Worm (Caenorhabditis elegans) whole organism, L3 larva: ENCODE measurements around the gene fbxc-44.

Source experiments
- R02D3.7 ChIP-seq: fragments of 150-350 bp; optimal IDR thresholded peaks from 2 replicates; lab custom pipeline; 2014; ENCODE audit warnings: missing biosample characterization, missing genetic modification characterization
- ZK546.5 ChIP-seq: sonication (generic microtip); optimal IDR thresholded peaks from 2 replicates; lab custom pipeline; 2017; ENCODE audit warnings: missing biosample characterization, missing genetic modification characterization
- ceh-16 ChIP-seq: sonication (generic microtip); optimal IDR thresholded peaks from 2 replicates; lab custom pipeline; 2017; ENCODE audit warnings: missing biosample characterization, missing genetic modification characterization
- ceh-28 ChIP-seq: fragments of 150-350 bp; optimal IDR thresholded peaks from 2 replicates; lab custom pipeline; 2014; ENCODE audit warnings: missing biosample characterization, missing genetic modification reagents, missing genetic modification characterization
- ceh-82 ChIP-seq: fragments of 150-350 bp; optimal IDR thresholded peaks from 2 replicates; lab custom pipeline; 2014; ENCODE audit warnings: missing biosample characterization, missing genetic modification characterization
- ceh-9 ChIP-seq: sonication (generic microtip); optimal IDR thresholded peaks from 2 replicates; lab custom pipeline; 2018; ENCODE audit warnings: missing biosample characterization, missing genetic modification characterization
- egl-5 ChIP-seq: fragments of 150-350 bp; optimal IDR thresholded peaks from 2 replicates; lab custom pipeline; 2017; ENCODE audit warnings: missing biosample characterization, missing genetic modification reagents, missing genetic modification characterization, inconsistent platforms
- elt-1 ChIP-seq: fragments of 150-350 bp; optimal IDR thresholded peaks from 2 replicates; lab custom pipeline; 2014; ENCODE audit warnings: missing biosample characterization, missing genetic modification characterization
- elt-3 ChIP-seq, 3 experiments: fragments of 150-350 bp in 1 of 3; sonication (generic microtip) in 2 of 3; optimal IDR thresholded peaks; 2 replicates in 2 of 3; 4 replicates in 1 of 3; lab custom pipeline; 2014 to 2017; ENCODE audit warnings: missing biosample characterization in 3 of 3, missing genetic modification characterization in 3 of 3
- eor-1 ChIP-seq, 2 experiments: fragments of 150-350 bp; optimal IDR thresholded peaks; 2 replicates each; lab custom pipeline; 2014 to 2018; ENCODE audit warnings: missing biosample characterization in 2 of 2, missing genetic modification characterization in 2 of 2
- fkh-10 ChIP-seq: sonication (generic microtip); optimal IDR thresholded peaks from 2 replicates; lab custom pipeline; 2017; ENCODE audit warnings: missing biosample characterization, missing genetic modification reagents, missing genetic modification characterization
- fkh-2 ChIP-seq: fragments of 150-350 bp; optimal IDR thresholded peaks from 2 replicates; lab custom pipeline; 2014; ENCODE audit warnings: missing biosample characterization, missing genetic modification reagents, missing genetic modification characterization
- fos-1 ChIP-seq: fragments of 150-350 bp; optimal IDR thresholded peaks from 2 replicates; lab custom pipeline; 2014; ENCODE audit warnings: missing biosample characterization, missing genetic modification characterization
- hmg-11 ChIP-seq: sonication (generic microtip); optimal IDR thresholded peaks from 2 replicates; lab custom pipeline; 2016; ENCODE audit warnings: missing genetic modification characterization, missing compliant biosample characterization
- jun-1 ChIP-seq: fragments of 150-350 bp; optimal IDR thresholded peaks from 2 replicates; lab custom pipeline; 2014; ENCODE audit warnings: missing biosample characterization, missing genetic modification reagents, missing genetic modification characterization
- lin-15B ChIP-seq: fragments of 150-350 bp; optimal IDR thresholded peaks from 2 replicates; lab custom pipeline; 2014; ENCODE audit warnings: missing biosample characterization, missing genetic modification characterization
- lin-39 ChIP-seq: fragments of 150-350 bp; optimal IDR thresholded peaks from 2 replicates; lab custom pipeline; 2018; ENCODE audit warnings: missing biosample characterization, missing genetic modification reagents, missing genetic modification characterization
- mml-1 ChIP-seq: fragments of 150-350 bp; sonication (generic microtip); optimal IDR thresholded peaks from 3 replicates; lab custom pipeline; 2014; ENCODE audit warnings: missing biosample characterization, missing genetic modification characterization
- nfya-1 ChIP-seq: sonication (generic microtip); optimal IDR thresholded peaks from 2 replicates; lab custom pipeline; 2017; ENCODE audit warnings: missing genetic modification characterization, mild to moderate bottlenecking, missing compliant biosample characterization, antibody characterized with exemption, moderate library complexity; ENCODE audit not compliant: insufficient read depth
- nhr-11 ChIP-seq: fragments of 150-350 bp; optimal IDR thresholded peaks from 2 replicates; lab custom pipeline; 2014; ENCODE audit warnings: missing biosample characterization, missing genetic modification characterization
- nhr-23 ChIP-seq: fragments of 150-350 bp; optimal IDR thresholded peaks from 2 replicates; lab custom pipeline; 2014; ENCODE audit warnings: missing biosample characterization, missing genetic modification reagents, missing genetic modification characterization
- nhr-237 ChIP-seq: fragments of 150-350 bp; optimal IDR thresholded peaks from 2 replicates; lab custom pipeline; 2014; ENCODE audit warnings: missing biosample characterization, missing genetic modification characterization
- nhr-25 ChIP-seq: sonication (generic microtip); optimal IDR thresholded peaks from 2 replicates; lab custom pipeline; 2017; ENCODE audit warnings: missing biosample characterization, missing genetic modification characterization
- nhr-43 ChIP-seq: sonication (generic microtip); optimal IDR thresholded peaks from 2 replicates; lab custom pipeline; 2016; ENCODE audit warnings: mild to moderate bottlenecking, missing genetic modification characterization, missing compliant biosample characterization; ENCODE audit not compliant: poor library complexity, severe bottlenecking
- pha-4 ChIP-seq: fragments of 150-350 bp; optimal IDR thresholded peaks from 2 replicates; lab custom pipeline; 2014; ENCODE audit warnings: missing biosample characterization, missing genetic modification reagents, missing genetic modification characterization
- pqm-1 ChIP-seq: fragments of 150-350 bp; optimal IDR thresholded peaks from 2 replicates; lab custom pipeline; 2017; ENCODE audit warnings: missing biosample characterization, missing genetic modification characterization, inconsistent platforms
- sea-2 ChIP-seq: fragments of 150-350 bp; sonication (generic microtip); optimal IDR thresholded peaks from 4 replicates; lab custom pipeline; 2014; ENCODE audit warnings: missing biosample characterization, missing genetic modification reagents, missing genetic modification characterization
- snpc-4 ChIP-seq: fragments of 150-350 bp; optimal IDR thresholded peaks from 2 replicates; lab custom pipeline; 2014; ENCODE audit warnings: missing biosample characterization, missing genetic modification characterization
- unc-39 ChIP-seq: sonication (generic microtip); optimal IDR thresholded peaks from 4 replicates; lab custom pipeline; 2017; ENCODE audit warnings: missing biosample characterization, missing genetic modification characterization

The fbxc-44 gene

DNA sequence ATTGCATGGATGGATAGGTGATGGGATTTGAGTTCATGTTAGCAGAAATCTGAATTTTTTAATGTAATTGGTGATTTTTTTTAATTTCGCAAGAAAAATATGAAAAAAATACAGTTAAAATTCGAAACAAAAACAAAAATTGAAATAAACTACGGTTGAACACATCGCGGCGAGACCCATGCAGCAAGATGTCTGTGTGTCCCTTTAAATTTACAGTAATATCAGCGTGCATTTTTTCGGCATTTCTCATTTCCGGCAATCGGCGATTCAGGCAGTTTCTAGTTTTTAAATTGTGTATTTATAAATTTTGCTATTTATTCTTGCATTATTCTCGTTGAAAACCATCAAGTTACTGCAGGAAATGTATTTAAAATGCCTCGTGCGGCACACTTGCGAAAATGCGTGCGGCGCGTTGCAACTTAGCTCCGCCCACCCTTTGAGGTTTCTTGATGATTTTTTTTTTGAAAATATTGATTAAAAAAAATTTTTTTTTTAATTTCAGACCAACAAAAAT, at the start of gene fbxc-44, which contains the start of gene C16A11.2:
Gene fbxc-44 (minus strand): TSS at position 51 of the 514 bp plus-strand sequence.
Gene C16A11.2 (plus strand): TSS at position 503 of the 514 bp plus-strand sequence.
- TF ChIP-seq elt-1 (tag; lab: Kevin White, UChicago) (no peak), pha-4 (peak; percentile 29), lin-39 (tag; lab: Kevin White, UChicago) (peak; percentile 14), nhr-23 (tag; lab: Kevin White, UChicago) (peak; percentile 58), ceh-28 (tag; lab: Kevin White, UChicago) (peak; percentile 32), hmg-11 (tag; lab: Kevin White, UChicago) (peak; percentile 63), nhr-11 (no peak), nfya-1 (tag; lab: Kevin White, UChicago) (peak; percentile 51), snpc-4 (tag; lab: Kevin White, UChicago) (peak; percentile 27), R02D3.7 (tag; lab: Kevin White, UChicago) (peak; percentile 1), ZK546.5 (no peak)

DNA sequence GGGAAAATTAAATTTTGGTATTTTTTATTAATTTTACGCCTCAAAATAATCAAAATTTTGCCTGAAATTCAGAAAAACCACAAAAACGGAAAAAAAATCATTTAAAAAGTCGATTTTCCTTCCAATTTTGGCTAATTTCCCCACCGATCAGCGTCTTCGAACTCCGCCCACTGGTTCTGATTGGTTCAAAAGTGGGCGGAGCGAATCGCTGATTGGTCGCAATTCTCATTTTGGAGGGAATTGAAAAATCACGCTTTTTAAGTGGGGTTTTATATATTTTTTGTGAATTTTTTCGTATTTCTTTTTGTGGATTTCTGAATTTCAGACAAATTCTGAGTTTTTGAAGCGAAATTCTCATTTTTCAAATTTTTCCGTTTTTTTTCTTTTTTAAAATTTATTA, 49.4 kb upstream of the fbxc-44 start:
- no peak for TF ChIP-seq ceh-9
- TF ChIP-seq nfya-1 (tag; lab: Kevin White, UChicago), result peak; percentile 89

DNA sequence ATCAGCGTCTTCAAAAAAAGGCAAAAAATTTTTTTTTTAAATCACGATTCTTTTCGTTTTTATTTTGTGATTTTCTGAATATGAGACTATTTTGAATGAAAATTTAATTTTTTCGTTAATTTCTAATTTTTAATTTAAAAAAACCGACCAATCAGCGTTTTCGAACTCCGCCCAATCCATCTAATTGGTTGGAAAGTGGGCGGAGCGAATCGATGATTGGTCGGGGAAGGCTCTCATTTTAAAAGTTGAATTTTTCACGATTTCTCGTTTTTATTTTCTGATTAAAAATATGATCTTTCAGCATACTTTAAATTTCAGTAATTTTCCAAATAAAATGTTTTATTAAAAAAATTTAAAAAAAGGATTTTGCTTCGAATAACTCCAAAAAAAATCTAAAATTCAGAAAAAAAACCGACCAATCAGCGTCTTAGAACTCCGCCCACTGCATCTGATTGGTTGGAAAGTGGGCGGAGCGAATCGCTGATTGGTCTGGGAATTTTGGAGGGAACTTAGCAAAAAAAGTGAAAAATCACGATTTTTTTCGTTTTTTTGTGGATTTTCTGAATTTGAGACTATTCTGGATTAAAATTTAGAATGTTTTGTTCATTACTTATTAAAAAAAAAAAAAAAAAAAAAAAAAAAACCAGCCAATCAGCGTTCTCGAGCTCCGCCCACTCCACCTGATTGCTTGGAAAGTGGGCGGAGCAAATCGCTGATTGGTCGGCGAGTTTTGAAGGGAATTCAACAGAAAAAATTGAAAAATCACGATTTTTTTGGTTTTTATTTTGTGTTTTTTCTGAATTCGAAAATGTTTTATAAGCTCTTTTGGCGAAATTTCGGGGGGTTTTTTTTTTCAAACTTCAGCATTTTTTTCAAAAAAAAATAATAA, 47.0 kb upstream of the fbxc-44 start:
- TF ChIP-seq nfya-1 (tag; lab: Kevin White, UChicago) (peak; percentile 88), jun-1 (tag; lab: Kevin White, UChicago) (no peak)

DNA sequence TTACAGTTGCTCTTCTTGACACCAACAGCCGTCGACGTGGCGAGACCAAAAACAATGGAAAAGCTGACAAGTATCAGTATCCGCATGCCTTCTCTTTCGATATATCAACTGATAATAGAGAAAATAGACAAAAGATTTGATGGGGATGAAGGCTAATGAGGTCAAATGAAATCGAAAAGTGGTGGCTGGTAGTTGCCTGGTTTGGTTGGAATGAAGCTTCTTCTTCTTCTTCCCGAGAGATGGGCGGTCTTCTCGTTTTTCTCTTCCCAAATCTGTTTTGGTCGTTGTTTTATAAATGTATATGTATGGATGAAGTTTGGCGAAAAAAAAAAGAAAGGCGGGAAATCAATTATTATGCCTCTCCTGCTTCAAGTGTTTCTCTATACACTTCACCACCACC, 44.2 kb upstream of the fbxc-44 start, which contains the start of gene C01F1.5:
Gene C01F1.5 (minus strand): TSS at position 103 of the 400 bp plus-strand sequence.
- TF ChIP-seq ceh-82 (tag; lab: Kevin White, UChicago) (no peak), eor-1 (tag; optimal IDR thresholded peaks at IDR 0.05; lab: Kevin White, UChicago) (no peak), fos-1 (tag; lab: Kevin White, UChicago) (no peak), lin-39 (tag; lab: Kevin White, UChicago) (no peak), elt-3 (tag; optimal IDR thresholded peaks at IDR 0.05; lab: Kevin White, UChicago) (no peak), pha-4 (no peak), nhr-43 (tag; lab: Kevin White, UChicago) (no peak), pqm-1 (tag; lab: Kevin White, UChicago) (no peak), egl-5 (tag; lab: Kevin White, UChicago) (no peak), nhr-237 (tag; lab: Kevin White, UChicago) (no peak), unc-39 (no peak)
- TF ChIP-seq, all 47 proteins: peak for 0

DNA sequence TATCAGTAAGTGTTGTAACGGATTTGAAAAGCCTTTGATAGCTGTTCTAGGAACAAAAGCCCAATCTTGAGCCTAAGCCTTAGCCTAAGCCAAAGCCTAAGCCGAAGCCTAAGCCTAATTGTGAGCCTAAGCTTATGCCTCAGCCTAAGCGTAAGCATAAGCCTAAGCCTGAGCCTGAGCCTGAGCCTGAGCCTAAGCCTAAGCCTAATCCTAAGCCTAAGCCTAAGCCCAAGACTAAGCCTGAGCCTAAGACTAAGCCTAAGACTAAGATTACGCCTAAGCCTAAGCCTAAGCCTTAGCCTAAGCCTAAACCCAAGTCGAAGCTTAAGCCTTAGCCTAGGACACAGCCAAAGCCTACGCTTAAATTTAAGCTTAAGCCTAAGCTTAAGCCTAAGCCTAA, 40.1 kb upstream of the fbxc-44 start:
- TF ChIP-seq pqm-1 (tag; lab: Kevin White, UChicago), result no peak
- no peak for TF ChIP-seq nhr-237 (tag; lab: Kevin White, UChicago)

DNA sequence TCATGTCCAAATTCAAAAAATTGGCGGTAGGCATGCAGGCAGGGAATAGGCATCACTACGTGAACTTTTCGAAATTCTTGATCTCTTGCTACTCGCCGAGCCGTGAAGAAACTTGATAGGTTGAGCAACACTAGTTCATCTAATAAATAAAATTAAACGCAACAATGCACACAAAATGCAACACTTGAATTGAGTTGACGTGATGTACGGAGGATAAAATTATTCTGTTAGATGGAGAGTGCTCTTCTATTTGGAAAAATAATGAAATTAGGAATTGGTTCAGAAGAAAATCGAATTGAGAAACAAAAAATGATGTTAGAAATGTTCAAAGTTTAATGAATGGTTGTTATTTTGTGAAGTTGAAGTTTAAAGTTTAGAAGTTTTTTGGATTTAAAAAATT, 39.4 kb upstream of the fbxc-44 start:
- TF ChIP-seq fkh-10 (peak; percentile 9), R02D3.7 (tag; lab: Kevin White, UChicago) (no peak)

DNA sequence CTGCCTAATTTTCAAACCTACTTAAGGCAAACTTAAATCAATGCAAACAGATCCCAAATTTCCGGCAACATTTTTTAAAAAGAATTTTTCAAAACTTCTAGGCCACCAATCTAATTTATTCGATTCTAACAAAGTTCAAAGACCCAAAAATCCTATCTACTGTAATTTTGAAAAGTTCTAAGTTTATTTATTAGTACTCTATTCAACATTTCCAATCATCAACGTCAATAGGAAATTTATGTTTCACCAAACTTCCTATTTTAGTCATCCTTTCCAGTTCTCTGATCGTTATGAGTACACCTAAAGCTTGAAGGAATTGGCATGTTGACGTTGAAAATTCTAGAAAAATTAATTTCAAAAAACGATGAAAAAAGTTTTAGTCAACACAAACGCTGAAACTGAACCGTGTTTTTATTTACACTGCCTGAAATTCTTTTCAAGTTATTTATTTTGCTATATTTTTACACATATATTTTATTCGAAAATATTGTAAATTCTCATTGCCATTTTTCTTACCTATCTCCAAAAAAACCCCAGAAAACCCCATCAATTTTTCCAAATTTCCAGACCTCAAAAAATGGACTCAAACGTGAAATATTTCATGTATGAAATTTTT, 38.2 kb upstream of the fbxc-44 start, which contains the start of gene npr-42:
Gene npr-42 (plus strand): TSS at position 566 of the 616 bp plus-strand sequence.
- no peak for TF ChIP-seq ceh-16 (tag; lab: Kevin White, UChicago)
- no peak for TF ChIP-seq eor-1 (tag; optimal IDR thresholded peaks at IDR 0.05; lab: Kevin White, UChicago)
- TF ChIP-seq fkh-2 (tag; lab: Kevin White, UChicago), result no peak
- no peak for TF ChIP-seq sea-2 (GFP tag; lab: Kevin White, UChicago)
- no peak for TF ChIP-seq nhr-25 (tag; lab: Kevin White, UChicago)
- no peak for TF ChIP-seq egl-5 (tag; lab: Kevin White, UChicago)
- no peak for TF ChIP-seq lin-15B
- TF ChIP-seq lin-39 (tag; lab: Kevin White, UChicago), result no peak
- TF ChIP-seq R02D3.7 (tag; lab: Kevin White, UChicago), result no peak
- no peak for TF ChIP-seq hmg-11 (tag; lab: Kevin White, UChicago)
- TF ChIP-seq nhr-43 (tag; lab: Kevin White, UChicago), result no peak
- TF ChIP-seq mml-1 (tag; lab: Kevin White, UChicago), result no peak
